Worm (Caenorhabditis elegans) whole organism, dauer: ENCODE results near the gene jip-1.

ENCODE experiments used
- unc-62 ChIP-seq: sonication (generic microtip); optimal IDR thresholded peaks from 2 replicates; lab custom pipeline; 2017; ENCODE audit warnings: missing biosample characterization, missing genetic modification reagents, missing genetic modification characterization

The jip-1 gene

ce11 chrII:1320987-1321807, 5.6 kb upstream of the jip-1 start, which contains the start of gene vig-1:
Gene vig-1 (plus strand): TSS chrII:1321037.
- TF ChIP-seq unc-62 (GFP tag; lab: Kevin White, UChicago), result no peak

DNA sequence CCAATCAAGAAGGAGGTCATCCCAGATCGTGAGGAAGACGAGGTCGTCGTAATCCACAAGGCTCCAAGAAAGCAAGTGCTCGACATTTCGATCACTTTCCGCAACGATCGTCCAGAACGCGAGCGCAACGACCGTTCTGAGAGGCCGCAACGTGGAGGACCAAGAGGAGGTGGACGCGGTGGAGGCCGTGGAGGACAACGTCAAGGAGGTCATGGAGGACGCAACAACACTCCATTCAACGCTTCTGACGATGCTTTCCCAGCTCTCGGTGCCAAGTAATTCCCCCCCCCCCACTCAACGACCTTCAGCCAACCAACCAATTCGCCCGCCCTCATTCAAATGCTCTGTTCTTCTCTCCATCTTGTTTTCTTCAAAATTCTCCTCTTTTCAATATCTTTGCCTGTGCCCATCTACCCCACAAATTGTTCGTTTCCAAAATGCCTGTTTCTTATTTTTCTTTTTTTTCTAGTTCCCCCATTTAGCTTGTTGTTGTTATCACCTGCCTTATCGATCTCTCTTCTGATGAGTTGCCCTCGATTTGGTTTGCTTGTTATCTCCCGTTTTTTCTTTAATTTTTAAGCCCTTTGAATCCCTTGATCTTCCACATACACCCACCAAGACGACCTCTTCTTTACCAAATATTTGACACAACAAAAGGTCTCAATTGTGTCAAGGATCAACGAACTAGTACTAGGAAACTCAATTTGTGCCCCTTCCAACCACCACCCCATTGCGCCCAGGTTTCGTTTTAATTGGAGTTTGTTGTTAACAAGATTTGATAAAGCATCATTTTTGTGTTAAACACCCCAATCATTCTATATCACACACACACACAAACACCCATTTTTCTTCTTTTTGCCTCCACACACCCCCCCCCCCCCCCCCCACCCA, 4.3 kb upstream of the jip-1 start:
- TF ChIP-seq unc-62 (GFP tag; lab: Kevin White, UChicago), result no peak

- TF ChIP-seq unc-62 (GFP tag; lab: Kevin White, UChicago), result no peak
Measured at ce11 chrII:1323190-1323651, 3.6 kb upstream of the jip-1 start.

DNA sequence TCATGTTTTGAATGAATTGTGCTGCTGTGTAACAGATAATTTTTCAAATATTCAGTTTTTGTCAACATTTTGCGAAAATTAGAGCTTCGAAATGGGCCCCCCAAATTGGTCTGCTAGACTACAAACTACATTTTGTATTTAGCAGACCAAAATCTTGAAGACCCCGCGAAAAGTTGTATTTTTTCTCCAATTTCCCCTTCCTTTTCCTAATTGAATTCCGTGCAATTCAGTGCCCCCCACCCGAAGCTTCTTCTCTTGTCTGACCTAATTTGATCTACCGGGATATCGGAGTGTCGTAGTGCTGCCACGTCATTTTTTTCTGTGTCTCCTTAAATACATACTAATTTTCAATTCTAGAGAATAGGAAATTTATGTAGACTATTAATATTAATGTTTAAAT, 2.8 kb upstream of the jip-1 start:
- no peak for TF ChIP-seq unc-62 (GFP tag; lab: Kevin White, UChicago)

DNA sequence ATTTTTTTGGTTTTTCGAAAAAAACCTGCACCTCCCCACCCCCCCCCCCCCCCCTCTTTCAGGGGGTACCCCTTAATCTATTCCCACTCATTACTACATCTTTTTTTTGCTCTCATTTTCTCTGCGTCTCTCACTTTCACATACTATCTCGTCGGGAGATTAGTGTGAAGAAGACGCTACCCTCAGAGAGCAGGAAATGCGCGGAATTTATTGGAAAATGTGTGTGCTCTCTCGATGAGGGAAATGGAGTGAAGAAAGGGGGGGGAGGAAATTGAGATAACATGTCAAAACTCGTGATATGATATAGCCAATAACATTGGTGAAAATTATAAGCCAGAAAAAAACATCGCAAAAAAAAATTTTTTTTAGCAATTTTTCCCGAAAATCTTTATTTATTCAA, 1.2 kb upstream of the jip-1 start:
- no peak for TF ChIP-seq unc-62 (GFP tag; lab: Kevin White, UChicago)

DNA sequence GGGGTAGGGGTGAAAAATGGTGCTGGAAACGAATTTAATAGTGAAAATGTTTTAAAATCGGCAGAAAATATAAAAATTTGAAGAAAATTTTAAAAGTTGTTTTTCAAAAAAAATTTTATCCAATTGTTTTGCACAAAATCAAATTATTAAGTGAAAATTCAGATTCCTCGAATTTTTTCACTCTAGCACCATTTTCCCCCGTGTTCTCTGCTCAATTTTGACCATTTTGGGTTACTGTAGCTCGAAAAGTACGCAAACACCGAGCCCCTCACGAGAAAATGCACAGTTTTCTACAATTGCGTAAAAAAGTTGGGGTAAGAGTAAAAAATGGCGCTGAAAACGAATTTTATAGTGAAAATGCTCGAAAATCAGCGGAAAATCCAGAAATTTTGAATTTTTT, 3.1 kb downstream of the jip-1 start:
- TF ChIP-seq unc-62 (GFP tag; lab: Kevin White, UChicago), result no peak

- no peak for TF ChIP-seq unc-62 (GFP tag; lab: Kevin White, UChicago)
Measured at ce11 chrII:1338196-1338595, 11.4 kb downstream of the jip-1 start.

DNA sequence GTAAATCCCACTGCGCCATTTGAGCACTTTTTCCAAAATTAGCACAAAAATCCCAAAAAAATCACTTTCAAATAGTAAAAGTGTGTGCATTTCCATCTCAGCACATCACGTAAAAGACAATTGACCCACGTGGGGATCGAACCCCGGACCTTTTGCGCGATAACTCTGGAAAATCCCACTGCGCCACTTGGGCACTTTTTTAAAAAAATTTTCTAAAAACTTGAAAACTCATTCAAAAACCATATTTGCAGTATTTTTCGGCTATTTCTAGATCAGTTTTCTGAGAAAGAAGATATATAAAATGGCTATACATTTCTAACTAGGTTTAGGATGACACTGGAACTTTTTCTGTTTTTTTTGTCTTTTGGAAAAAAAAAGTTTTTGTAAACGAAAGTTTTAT, 13.3 kb downstream of the jip-1 start:
- no peak for TF ChIP-seq unc-62 (GFP tag; lab: Kevin White, UChicago)

DNA sequence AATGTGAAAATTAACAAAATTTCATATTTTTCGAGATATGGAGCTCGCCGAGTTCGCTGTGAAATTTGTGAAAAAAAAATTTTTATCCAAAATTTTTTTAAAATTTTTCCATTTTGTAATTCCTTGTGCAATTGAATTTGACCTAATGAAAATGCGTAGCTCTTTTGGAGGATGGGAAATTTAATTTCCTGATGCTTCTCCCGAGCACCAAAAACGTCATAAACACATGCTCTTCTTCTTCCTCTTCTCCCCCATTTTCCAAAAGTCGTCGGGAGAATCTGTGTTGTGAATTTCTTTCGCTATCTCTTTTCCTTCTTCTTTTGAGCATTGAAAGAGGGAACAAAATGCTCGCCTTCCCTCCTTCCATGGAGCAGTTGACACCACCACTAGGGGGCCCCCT, 14.6 kb downstream of the jip-1 start:
- TF ChIP-seq unc-62 (GFP tag; lab: Kevin White, UChicago), result no peak

ce11 chrII:1343748-1344147, 17.0 kb downstream of the jip-1 start:
- no peak for TF ChIP-seq unc-62 (GFP tag; lab: Kevin White, UChicago)

ce11 chrII:1344524-1345119, 17.8 kb downstream of the jip-1 start:
- no peak for TF ChIP-seq unc-62 (GFP tag; lab: Kevin White, UChicago)

DNA sequence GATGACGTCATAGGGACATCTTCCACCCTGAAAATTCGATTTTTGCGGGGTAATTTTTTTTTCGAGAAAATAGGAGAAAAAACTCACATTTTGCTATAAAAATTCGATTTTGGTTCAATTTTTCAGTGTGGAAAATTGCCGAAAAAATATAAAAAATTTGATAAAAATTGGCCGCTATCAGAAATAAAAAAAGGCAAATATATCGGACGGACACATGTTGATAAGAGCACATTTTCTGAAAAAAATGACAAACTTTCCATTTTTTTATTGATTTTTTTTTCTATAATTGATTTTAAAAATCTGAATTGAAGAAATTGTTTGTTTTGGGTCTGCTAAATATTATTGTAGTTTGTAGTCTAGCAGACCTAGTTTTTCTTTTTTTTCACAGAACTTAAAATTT, 28.7 kb downstream of the jip-1 start, which contains the start of gene C13A10.1:
C13A10.1 (minus strand) TSS at position 170 of the 400 bp plus-strand sequence.
- TF ChIP-seq unc-62 (GFP tag; lab: Kevin White, UChicago), result no peak

- no peak for TF ChIP-seq unc-62 (GFP tag; lab: Kevin White, UChicago)
Measured at ce11 chrII:1357262-1357661, 30.5 kb downstream of the jip-1 start.

- TF ChIP-seq unc-62 (GFP tag; lab: Kevin White, UChicago), result no peak
Measured at ce11 chrII:1357905-1358304, 31.1 kb downstream of the jip-1 start, which contains the start of gene C13A10.2. Gene C13A10.2 (minus strand): TSS chrII:1358005.

ce11 chrII:1360257-1360656, 33.5 kb downstream of the jip-1 start:
- no peak for TF ChIP-seq unc-62 (GFP tag; lab: Kevin White, UChicago)

DNA sequence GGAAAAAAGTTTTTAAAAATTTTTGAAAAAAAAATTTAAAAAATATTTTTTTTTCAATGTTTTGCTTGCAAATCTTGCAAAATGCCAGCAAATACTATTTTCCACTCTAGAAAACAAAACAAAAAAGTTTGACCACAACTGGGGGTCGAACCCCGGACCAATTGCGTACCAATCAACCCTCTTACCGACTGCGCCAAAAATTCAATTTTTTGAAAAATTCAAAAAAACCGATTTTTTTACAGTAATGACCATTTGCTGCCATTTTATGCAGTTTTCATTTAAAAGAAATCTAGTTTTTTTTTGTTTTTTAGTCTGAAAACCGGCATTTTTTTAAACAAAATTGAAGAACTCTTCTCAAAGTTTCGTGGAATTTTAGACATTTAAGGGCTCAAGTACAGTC, 35.6 kb downstream of the jip-1 start:
- TF ChIP-seq unc-62 (GFP tag; lab: Kevin White, UChicago), result no peak
